Fruit fly (Drosophila melanogaster) whole organism, embryonic: Measurements from ENCODE around the gene ND-24.

Experiments
- Adf1 ChIP-seq: fragments of 200-800 bp; sonication (Bioruptor generic); IDR thresholded peaks from 2 replicates; pipeline ENCODE4 v1.3.6; 2022; ENCODE audit warnings: missing biosample characterization, missing genetic modification characterization
- Aef1 ChIP-seq: fragments of 200-800 bp; sonication (Bioruptor generic); IDR thresholded peaks from 3 replicates; pipeline ENCODE4 v1.3.6; 2022; ENCODE audit warnings: missing biosample characterization, missing genetic modification characterization
- Atf3 ChIP-seq: fragments of 200-800 bp; sonication (Bioruptor generic); optimal IDR thresholded peaks from 3 replicates; lab custom pipeline; 2016; ENCODE audit warnings: missing biosample characterization, missing genetic modification characterization
- CG11504 ChIP-seq: fragments of 200-800 bp; sonication (Bioruptor generic); optimal IDR thresholded peaks from 3 replicates; lab custom pipeline; 2019; ENCODE audit warnings: missing biosample characterization, mild to moderate bottlenecking, missing genetic modification characterization, moderate library complexity
- CG13287 ChIP-seq: fragments of 200-800 bp; sonication (Bioruptor generic); IDR thresholded peaks from 2 replicates; pipeline ENCODE4 v1.3.6; 2022; ENCODE audit warnings: missing biosample characterization, missing genetic modification characterization; ENCODE audit not compliant: partially characterized antibody
- CG13624 ChIP-seq: fragments of 200-800 bp; sonication (Bioruptor generic); optimal IDR thresholded peaks from 2 replicates; lab custom pipeline; 2016; ENCODE audit warnings: missing biosample characterization, missing genetic modification characterization
- CG14667 ChIP-seq: fragments of 200-800 bp; sonication (Bioruptor generic); IDR thresholded peaks from 2 replicates; pipeline ENCODE4 v1.3.6; 2022; ENCODE audit warnings: missing biosample characterization, missing genetic modification characterization
- CG15601 ChIP-seq: fragments of 200-800 bp; sonication (Bioruptor generic); optimal IDR thresholded peaks from 3 replicates; lab custom pipeline; 2019; ENCODE audit warnings: missing biosample characterization, mild to moderate bottlenecking, missing genetic modification characterization, moderate library complexity
- CG16779 ChIP-seq: fragments of 200-800 bp; sonication (Bioruptor generic); IDR thresholded peaks from 2 replicates; pipeline ENCODE4 v1.3.6; 2022; ENCODE audit warnings: missing biosample characterization, missing genetic modification characterization
- CG2199 ChIP-seq: fragments of 200-800 bp; sonication (Bioruptor generic); IDR thresholded peaks from 3 replicates; pipeline ENCODE4 v1.3.6; 2022; ENCODE audit warnings: missing biosample characterization, missing genetic modification characterization
- CG32772 ChIP-seq: fragments of 200-800 bp; sonication (Bioruptor generic); IDR thresholded peaks from 2 replicates; pipeline ENCODE4 v1.3.6; 2022; ENCODE audit warnings: missing biosample characterization, missing genetic modification characterization
- CG34224 ChIP-seq: fragments of 200-800 bp; sonication (Bioruptor generic); IDR thresholded peaks from 3 replicates; pipeline ENCODE4 v1.3.6; 2022; ENCODE audit warnings: missing biosample characterization, missing genetic modification characterization; ENCODE audit not compliant: partially characterized antibody
- CG34376 ChIP-seq: fragments of 200-800 bp; sonication (Bioruptor generic); optimal IDR thresholded peaks from 2 replicates; lab custom pipeline; 2018; ENCODE audit warnings: missing biosample characterization, mild to moderate bottlenecking, missing genetic modification characterization
- CG3847 ChIP-seq: fragments of 200-800 bp; sonication (Bioruptor generic); IDR thresholded peaks from 2 replicates; pipeline ENCODE4 v1.3.6; 2022; ENCODE audit warnings: missing biosample characterization, missing genetic modification characterization
- CG4282 ChIP-seq: fragments of 200-800 bp; sonication (Bioruptor generic); optimal IDR thresholded peaks from 2 replicates; lab custom pipeline; 2016; ENCODE audit warnings: missing biosample characterization, missing genetic modification characterization
- CG43689 ChIP-seq: fragments of 200-800 bp; sonication (Bioruptor generic); IDR thresholded peaks from 2 replicates; pipeline ENCODE4 v1.3.6; 2022; ENCODE audit warnings: missing biosample characterization, missing genetic modification characterization
- CG4424 ChIP-seq: fragments of 200-800 bp; sonication (Bioruptor generic); optimal IDR thresholded peaks from 3 replicates; lab custom pipeline; 2016; ENCODE audit warnings: missing biosample characterization, missing genetic modification characterization
- CG8924 ChIP-seq: fragments of 200-800 bp; optimal IDR thresholded peaks from 3 replicates; lab custom pipeline; 2019; ENCODE audit warnings: missing biosample characterization, mild to moderate bottlenecking, missing genetic modification characterization, moderate library complexity
- CG9215 ChIP-seq: fragments of 200-800 bp; sonication (Bioruptor generic); IDR thresholded peaks from 2 replicates; pipeline ENCODE4 v1.3.6; 2022; ENCODE audit warnings: missing biosample characterization, missing genetic modification characterization
- CG9876 ChIP-seq: fragments of 200-800 bp; sonication (Bioruptor generic); optimal IDR thresholded peaks from 2 replicates; lab custom pipeline; 2016; ENCODE audit warnings: missing biosample characterization, missing genetic modification characterization
- CrebB ChIP-seq: fragments of 200-800 bp; sonication (Bioruptor generic); optimal IDR thresholded peaks from 3 replicates; lab custom pipeline; 2018; ENCODE audit warnings: missing biosample characterization, mild to moderate bottlenecking, missing genetic modification characterization
- Drgx ChIP-seq: fragments of 200-800 bp; sonication (Bioruptor generic); IDR thresholded peaks from 2 replicates; pipeline ENCODE4 v1.3.6; 2022; ENCODE audit warnings: missing biosample characterization, missing genetic modification characterization
- Ets97D ChIP-seq: fragments of 200-800 bp; sonication (Bioruptor generic); optimal IDR thresholded peaks from 3 replicates; lab custom pipeline; 2016; ENCODE audit warnings: missing biosample characterization, missing genetic modification characterization
- H15 ChIP-seq: fragments of 200-800 bp; sonication (Bioruptor generic); IDR thresholded peaks from 3 replicates; pipeline ENCODE4 v1.3.6; 2022; ENCODE audit warnings: missing biosample characterization, missing genetic modification characterization
- HLH3B ChIP-seq: fragments of 200-800 bp; sonication (Bioruptor generic); IDR thresholded peaks from 2 replicates; pipeline ENCODE4 v1.3.6; 2022; ENCODE audit warnings: missing biosample characterization, missing genetic modification characterization
- Hand ChIP-seq: fragments of 200-800 bp; sonication (Bioruptor generic); optimal IDR thresholded peaks from 2 replicates; lab custom pipeline; 2017; ENCODE audit warnings: mild to moderate bottlenecking, missing biosample characterization, missing genetic modification reagents, missing genetic modification characterization
- Jarid2 ChIP-seq: fragments of 200-800 bp; sonication (Bioruptor generic); optimal IDR thresholded peaks from 3 replicates; lab custom pipeline; 2017; ENCODE audit warnings: mild to moderate bottlenecking, missing biosample characterization, missing genetic modification reagents, missing genetic modification characterization
- Oli ChIP-seq: fragments of 200-800 bp; sonication (Bioruptor generic); optimal IDR thresholded peaks from 2 replicates; lab custom pipeline; 2018; ENCODE audit warnings: missing biosample characterization, mild to moderate bottlenecking, missing genetic modification characterization, moderate library complexity
- Pdp1 ChIP-seq, 2 experiments: fragments of 200-800 bp; sonication (Bioruptor generic); optimal IDR thresholded peaks; 3 replicates each; lab custom pipeline; 2016; ENCODE audit warnings: missing biosample characterization in 2 of 2, missing genetic modification characterization in 2 of 2, mild to moderate bottlenecking in 1 of 2, moderate library complexity in 1 of 2
- Poxn ChIP-seq: fragments of 200-800 bp; sonication (Bioruptor generic); IDR thresholded peaks from 2 replicates; pipeline ENCODE4 v1.3.6; 2022; ENCODE audit warnings: missing biosample characterization, missing genetic modification characterization
- Ravus ChIP-seq: fragments of 200-800 bp; sonication (Bioruptor generic); IDR thresholded peaks from 2 replicates; pipeline ENCODE4 v1.3.6; 2022; ENCODE audit warnings: missing biosample characterization, missing genetic modification characterization
- ac ChIP-seq: fragments of 200-800 bp; sonication (Bioruptor generic); optimal IDR thresholded peaks from 3 replicates; lab custom pipeline; 2017; ENCODE audit warnings: missing biosample characterization, mild to moderate bottlenecking, missing genetic modification characterization
- ase ChIP-seq: fragments of 200-800 bp; sonication (Bioruptor generic); IDR thresholded peaks from 3 replicates; pipeline ENCODE4 v1.3.6; 2022; ENCODE audit warnings: missing biosample characterization, missing genetic modification characterization
- bbx ChIP-seq: fragments of 200-800 bp; sonication (Bioruptor generic); IDR thresholded peaks from 2 replicates; pipeline ENCODE4 v1.3.6; 2022; ENCODE audit warnings: missing biosample characterization, missing genetic modification characterization; ENCODE audit not compliant: partially characterized antibody
- bsh ChIP-seq, 2 experiments: fragments of 200-800 bp; sonication (Bioruptor generic); optimal IDR thresholded peaks; 2 replicates each; lab custom pipeline; 2017 to 2018; ENCODE audit warnings: mild to moderate bottlenecking in 2 of 2, missing biosample characterization in 2 of 2, missing genetic modification characterization in 2 of 2, moderate library complexity in 1 of 2
- caup ChIP-seq: fragments of 200-800 bp; sonication (Bioruptor generic); optimal IDR thresholded peaks from 3 replicates; lab custom pipeline; 2017; ENCODE audit warnings: missing biosample characterization, mild to moderate bottlenecking, missing genetic modification characterization, moderate library complexity; ENCODE audit not compliant: severe bottlenecking
- cg ChIP-seq: fragments of 200-800 bp; sonication (Bioruptor generic); optimal IDR thresholded peaks from 3 replicates; lab custom pipeline; 2019; ENCODE audit warnings: missing biosample characterization, mild to moderate bottlenecking, missing genetic modification characterization, moderate library complexity
- dati ChIP-seq: fragments of 200-800 bp; sonication (Bioruptor generic); IDR thresholded peaks from 2 replicates; pipeline ENCODE4 v1.3.6; 2022; ENCODE audit warnings: missing biosample characterization, missing genetic modification characterization
- esg ChIP-seq: fragments of 200-800 bp; sonication (Bioruptor generic); conservative IDR thresholded peaks from 2 replicates; pipeline ENCODE4 v1.3.6; 2022; ENCODE audit warnings: missing biosample characterization, missing genetic modification characterization
- gsb ChIP-seq: fragments of 200-800 bp; sonication (Bioruptor generic); IDR thresholded peaks from 2 replicates; pipeline ENCODE4 v1.3.6; 2022; ENCODE audit warnings: missing biosample characterization, missing genetic modification characterization
- h ChIP-seq: fragments of >200 bp; optimal IDR thresholded peaks from 2 replicates; lab custom pipeline; 2017
- kah ChIP-seq: fragments of 200-800 bp; sonication (Bioruptor generic); optimal IDR thresholded peaks from 2 replicates; lab custom pipeline; 2018; ENCODE audit warnings: missing biosample characterization, mild to moderate bottlenecking, missing genetic modification characterization
- otp ChIP-seq: fragments of 200-800 bp; sonication (Bioruptor generic); IDR thresholded peaks from 3 replicates; pipeline ENCODE4, ENCODE4 v1.3.6; 2022; ENCODE audit warnings: missing biosample characterization, missing genetic modification characterization
- sc ChIP-seq, 3 experiments: fragments of >200 bp in 2 of 3; fragments of 200-800 bp in 1 of 3; sonication (Bioruptor generic) in 1 of 3; optimal IDR thresholded peaks; 2 replicates in 2 of 3; 3 replicates in 1 of 3; lab custom pipeline; 2017; ENCODE audit warnings: mild to moderate bottlenecking in 1 of 3, missing biosample characterization in 1 of 3, missing genetic modification characterization in 1 of 3, missing genetic modification reagents in 1 of 3
- sqz ChIP-seq: fragments of 200-800 bp; sonication (Bioruptor generic); optimal IDR thresholded peaks from 3 replicates; lab custom pipeline; 2018; ENCODE audit warnings: missing biosample characterization, mild to moderate bottlenecking, missing genetic modification characterization
- tgo ChIP-seq: fragments of 200-800 bp; sonication (Bioruptor generic); IDR thresholded peaks from 3 replicates; pipeline ENCODE4 v1.3.6; 2022; ENCODE audit warnings: missing biosample characterization, missing genetic modification characterization
- tin ChIP-seq: fragments of 200-800 bp; sonication (Bioruptor generic); optimal IDR thresholded peaks from 3 replicates; lab custom pipeline; 2016; ENCODE audit warnings: missing biosample characterization, missing genetic modification characterization
- vnd ChIP-seq: fragments of 200-800 bp; sonication (Bioruptor generic); IDR thresholded peaks from 3 replicates; pipeline ENCODE4 v1.3.6; 2022; ENCODE audit warnings: missing biosample characterization, missing genetic modification characterization; ENCODE audit not compliant: partially characterized antibody
- z ChIP-seq: fragments of 200-800 bp; sonication (Bioruptor generic); IDR thresholded peaks from 3 replicates; pipeline ENCODE4 v1.3.6; 2022; ENCODE audit warnings: missing biosample characterization, missing genetic modification characterization

ND-24 gene

dm6 chrX:17627090-17627992 lies 4.5 kb upstream of the ND-24 start, which contains the start of gene stas (continued):
- TF ChIP-seq Ravus (GFP tag; lab: Robert Waterston, UW) (no peak), CG3847 (GFP tag; lab: Robert Waterston, UW) (no peak), bbx (GFP tag; lab: Robert Waterston, UW) (no peak), Hand (GFP tag; lab: Kevin White, UChicago) (no peak), CG11504 (tag; lab: Kevin White, UChicago) (peak; percentile 35), H15 (GFP tag; lab: Robert Waterston, UW) (no peak), cg (GFP tag; lab: Kevin White, UChicago) (peak; percentile 74), CG16779 (GFP tag; lab: Robert Waterston, UW) (no peak), ase (GFP tag; lab: Robert Waterston, UW) (no peak), Atf3 (GFP tag; lab: Kevin White, UChicago) (no peak), CG13287 (GFP tag; lab: Robert Waterston, UW) (peak; percentile 29; the same call in 1 of the 2 replicates), CG4424 (GFP tag; lab: Kevin White, UChicago) (no peak), CG9215 (no peak), CG43689 (no peak), CG9876 (GFP tag; lab: Kevin White, UChicago) (no peak), Ets97D (peak; percentile 46), kah (no peak), Poxn (GFP tag; lab: Robert Waterston, UW) (no peak), CG2199 (no peak), CG15601 (tag; lab: Kevin White, UChicago) (peak; percentile 35), Aef1 (0 out of 3 replicates have a peak, but pooled peaks have one; percentile 17), Pdp1 (GFP tag; optimal IDR thresholded peaks at IDR 0.05; lab: Kevin White, UChicago) (no peak), Adf1 (GFP tag; lab: Robert Waterston, UW) (no peak), vnd (GFP tag; lab: Robert Waterston, UW) (no peak), CrebB (tag; lab: Kevin White, UChicago) (no peak), tin (GFP tag; lab: Kevin White, UChicago) (no peak), tgo (GFP tag; lab: Robert Waterston, UW) (no peak), caup (GFP tag; lab: Kevin White, UChicago) (no peak), Jarid2 (no peak), CG32772 (GFP tag; lab: Robert Waterston, UW) (no peak), z (GFP tag; lab: Robert Waterston, UW) (no peak), h (no peak), CG13624 (peak; percentile 24), ac (GFP tag; lab: Kevin White, UChicago) (no peak), CG34376 (GFP tag; lab: Kevin White, UChicago) (peak; percentile 30), Oli (no peak), otp (GFP tag; lab: Robert Waterston, UW) (no peak), dati (GFP tag; lab: Robert Waterston, UW) (no peak), sqz (GFP tag; lab: Kevin White, UChicago) (peak; percentile 81), CG34224 (no peak), Drgx (GFP tag; lab: Robert Waterston, UW) (no peak), CG8924 (tag; lab: Kevin White, UChicago) (peak; percentile 68), CG14667 (GFP tag; lab: Robert Waterston, UW) (no peak), bsh (GFP tag; optimal IDR thresholded peaks at IDR 0.05; lab: Kevin White, UChicago) (no peak), sc (optimal IDR thresholded peaks at IDR 0.05; lab: Kevin White, UChicago) (no peak), sc (GFP tag; optimal IDR thresholded peaks at IDR 0.05; lab: Kevin White, UChicago) (no peak), HLH3B (GFP tag; lab: Robert Waterston, UW) (no peak), gsb (GFP tag; lab: Robert Waterston, UW) (no peak), esg (GFP tag; lab: Robert Waterston, UW) (no peak), CG4282 (no peak)
